Fruit fly (Drosophila melanogaster) whole organism, prepupa: Measurements from ENCODE around the gene Adss.
A peak's percentile ranks its signal among the peaks of the same experiment; 100 is the strongest.

Experiments used
- Blimp-1 ChIP-seq: fragments of 200-800 bp; sonication (Bioruptor generic); optimal IDR thresholded peaks from 3 replicates; lab custom pipeline; 2017; ENCODE audit warnings: missing biosample characterization, missing genetic modification characterization, mild to moderate bottlenecking, moderate library complexity, missing genetic modification reagents
- CG10631 ChIP-seq: fragments of 200-800 bp; sonication (Bioruptor generic); optimal IDR thresholded peaks from 2 replicates; lab custom pipeline; 2016; ENCODE audit warnings: missing biosample characterization, missing genetic modification characterization
- CG11294 ChIP-seq: fragments of 200-800 bp; sonication (Bioruptor generic); IDR thresholded peaks from 2 replicates; pipeline ENCODE4 v1.3.6; 2022; ENCODE audit warnings: missing biosample characterization, missing genetic modification characterization
- CG11762 ChIP-seq: fragments of 200-800 bp; sonication (Bioruptor generic); optimal IDR thresholded peaks from 3 replicates; lab custom pipeline; 2016; ENCODE audit warnings: missing biosample characterization, missing genetic modification characterization; ENCODE audit not compliant: insufficient read depth
- CG11902 ChIP-seq: fragments of 200-800 bp; sonication (Bioruptor generic); optimal IDR thresholded peaks from 3 replicates; lab custom pipeline; 2016; ENCODE audit warnings: missing biosample characterization, missing genetic modification characterization
- CG15336 ChIP-seq: fragments of 200-800 bp; sonication (Bioruptor generic); IDR thresholded peaks from 2 replicates; pipeline ENCODE4 v1.3.6; 2022; ENCODE audit warnings: missing biosample characterization, missing genetic modification characterization
- CG1621 ChIP-seq: fragments of 200-800 bp; sonication (Bioruptor generic); optimal IDR thresholded peaks from 3 replicates; lab custom pipeline; 2018; ENCODE audit warnings: missing biosample characterization, mild to moderate bottlenecking, missing genetic modification characterization
- CG16779 ChIP-seq: fragments of 200-800 bp; sonication (Bioruptor generic); optimal IDR thresholded peaks from 3 replicates; lab custom pipeline; 2017; ENCODE audit warnings: missing biosample characterization, mild to moderate bottlenecking, missing genetic modification characterization
- CG3032 ChIP-seq: fragments of 200-800 bp; optimal IDR thresholded peaks from 2 replicates; lab custom pipeline; 2019; ENCODE audit warnings: missing biosample characterization, mild to moderate bottlenecking, missing genetic modification characterization, moderate library complexity
- CG31627 ChIP-seq: fragments of 200-800 bp; sonication (Bioruptor generic); optimal IDR thresholded peaks from 3 replicates; lab custom pipeline; 2016; ENCODE audit warnings: missing biosample characterization, missing genetic modification characterization
- CG32006 ChIP-seq: fragments of 200-800 bp; sonication (Bioruptor generic); optimal IDR thresholded peaks from 3 replicates; lab custom pipeline; 2017; ENCODE audit warnings: missing biosample characterization, mild to moderate bottlenecking, missing genetic modification characterization
- CG3919 ChIP-seq: fragments of 200-800 bp; sonication (Bioruptor generic); optimal IDR thresholded peaks from 3 replicates; lab custom pipeline; 2016; ENCODE audit warnings: missing biosample characterization, missing genetic modification characterization
- CG6163 ChIP-seq: fragments of 200-800 bp; sonication (Bioruptor generic); IDR thresholded peaks from 3 replicates; pipeline ENCODE4 v1.3.6; 2022; ENCODE audit warnings: missing biosample characterization, missing genetic modification characterization
- CG6276 ChIP-seq: fragments of 200-800 bp; sonication (Bioruptor generic); optimal IDR thresholded peaks from 2 replicates; lab custom pipeline; 2017; ENCODE audit warnings: missing biosample characterization, mild to moderate bottlenecking, missing genetic modification characterization
- CG6808 ChIP-seq: fragments of 200-800 bp; sonication (Bioruptor generic); optimal IDR thresholded peaks from 3 replicates; lab custom pipeline; 2017; ENCODE audit warnings: missing biosample characterization, missing genetic modification characterization, mild to moderate bottlenecking, moderate library complexity, missing genetic modification reagents
- CG6854 ChIP-seq: fragments of 200-800 bp; sonication (Bioruptor generic); optimal IDR thresholded peaks from 2 replicates; lab custom pipeline; 2017; ENCODE audit warnings: missing biosample characterization, mild to moderate bottlenecking, missing genetic modification characterization
- CG7368 ChIP-seq: fragments of 200-800 bp; sonication (Bioruptor generic); optimal IDR thresholded peaks from 3 replicates; lab custom pipeline; 2016; ENCODE audit warnings: missing biosample characterization, missing genetic modification characterization
- CG8319 ChIP-seq: fragments of 200-800 bp; sonication (Bioruptor generic); optimal IDR thresholded peaks from 3 replicates; lab custom pipeline; 2016; ENCODE audit warnings: missing biosample characterization, missing genetic modification characterization
- CG8632 ChIP-seq: fragments of 200-800 bp; sonication (Bioruptor generic); optimal IDR thresholded peaks from 3 replicates; lab custom pipeline; 2016; ENCODE audit warnings: missing biosample characterization, missing genetic modification characterization
- CG9139 ChIP-seq: fragments of 200-800 bp; sonication (Bioruptor generic); optimal IDR thresholded peaks from 3 replicates; lab custom pipeline; 2017; ENCODE audit warnings: missing biosample characterization, mild to moderate bottlenecking, missing genetic modification characterization
- Eip78C ChIP-seq: fragments of 200-800 bp; sonication (Bioruptor generic); peaks from one replicate; lab custom pipeline; 2016; ENCODE audit warnings: missing biosample characterization, missing genetic modification characterization
- Eip93F ChIP-seq: fragments of 200-800 bp; sonication (Bioruptor generic); optimal IDR thresholded peaks from 2 replicates; lab custom pipeline; 2016; ENCODE audit warnings: missing biosample characterization, mild to moderate bottlenecking, missing genetic modification characterization
- Gug ChIP-seq: fragments of 200-800 bp; sonication (Bioruptor generic); IDR thresholded peaks from 2 replicates; pipeline ENCODE4 v1.3.6; 2022; ENCODE audit warnings: missing biosample characterization, missing genetic modification characterization
- Hr39 ChIP-seq: fragments of 200-800 bp; sonication (Bioruptor generic); optimal IDR thresholded peaks from 2 replicates; lab custom pipeline; 2016; ENCODE audit warnings: missing biosample characterization, missing genetic modification characterization
- Hr4 ChIP-seq: fragments of 200-800 bp; sonication (Bioruptor generic); optimal IDR thresholded peaks from 3 replicates; lab custom pipeline; 2016; ENCODE audit warnings: missing biosample characterization, missing genetic modification characterization
- Lpt ChIP-seq: fragments of 200-800 bp; sonication (Bioruptor generic); optimal IDR thresholded peaks from 3 replicates; lab custom pipeline; 2016; ENCODE audit warnings: missing biosample characterization, missing genetic modification characterization
- OdsH ChIP-seq: fragments of 200-800 bp; sonication (Bioruptor generic); optimal IDR thresholded peaks from 3 replicates; lab custom pipeline; 2016; ENCODE audit warnings: missing biosample characterization, missing genetic modification characterization
- Sox102F ChIP-seq: fragments of 200-800 bp; sonication (Bioruptor generic); optimal IDR thresholded peaks from 2 replicates; lab custom pipeline; 2016; ENCODE audit warnings: missing biosample characterization, mild to moderate bottlenecking, missing genetic modification characterization
- Sox15 ChIP-seq: fragments of 200-800 bp; sonication (Bioruptor generic); optimal IDR thresholded peaks from 3 replicates; lab custom pipeline; 2016; ENCODE audit warnings: missing biosample characterization, missing genetic modification characterization
- achi ChIP-seq: fragments of 200-800 bp; sonication (Bioruptor generic); optimal IDR thresholded peaks from 3 replicates; lab custom pipeline; 2016; ENCODE audit warnings: missing biosample characterization, missing genetic modification characterization
- acj6 ChIP-seq: fragments of 200-800 bp; sonication (Bioruptor generic); optimal IDR thresholded peaks from 3 replicates; lab custom pipeline; 2016; ENCODE audit warnings: missing biosample characterization, missing genetic modification characterization
- cyc ChIP-seq: fragments of 200-800 bp; sonication (Bioruptor generic); optimal IDR thresholded peaks from 3 replicates; lab custom pipeline; 2016; ENCODE audit warnings: missing biosample characterization, missing genetic modification characterization
- dac ChIP-seq: fragments of 200-800 bp; sonication (Bioruptor generic); optimal IDR thresholded peaks from 2 replicates; lab custom pipeline; 2017; ENCODE audit warnings: missing biosample characterization, mild to moderate bottlenecking, missing genetic modification characterization
- dsx ChIP-seq: fragments of 200-800 bp; optimal IDR thresholded peaks from 3 replicates; lab custom pipeline; 2019; ENCODE audit warnings: missing biosample characterization, mild to moderate bottlenecking, missing genetic modification characterization, moderate library complexity; ENCODE audit not compliant: poor library complexity, severe bottlenecking
- eg ChIP-seq: fragments of 200-800 bp; sonication (Bioruptor generic); IDR thresholded peaks from 3 replicates; pipeline ENCODE4 v1.3.6; 2022; ENCODE audit warnings: missing biosample characterization, missing genetic modification characterization
- fd59A ChIP-seq: fragments of 200-800 bp; sonication (Bioruptor generic); optimal IDR thresholded peaks from 2 replicates; lab custom pipeline; 2017; ENCODE audit warnings: missing biosample characterization, mild to moderate bottlenecking, missing genetic modification characterization, missing genetic modification reagents
- fd85E ChIP-seq: fragments of 200-800 bp; sonication (Bioruptor generic); optimal IDR thresholded peaks from 3 replicates; lab custom pipeline; 2016; ENCODE audit warnings: missing biosample characterization, missing genetic modification characterization
- fkh ChIP-seq: fragments of 200-800 bp; sonication (Bioruptor generic); optimal IDR thresholded peaks from 3 replicates; lab custom pipeline; 2017; ENCODE audit warnings: missing biosample characterization, mild to moderate bottlenecking, missing genetic modification characterization, moderate library complexity
- lz ChIP-seq: fragments of 200-800 bp; sonication (Bioruptor generic); optimal IDR thresholded peaks from 3 replicates; lab custom pipeline; 2016; ENCODE audit warnings: missing biosample characterization, missing genetic modification characterization
- net ChIP-seq: fragments of 200-800 bp; sonication (Bioruptor generic); optimal IDR thresholded peaks from 3 replicates; lab custom pipeline; 2016; ENCODE audit warnings: missing biosample characterization, missing genetic modification characterization
- pdm3 ChIP-seq: fragments of 200-800 bp; sonication (Bioruptor generic); optimal IDR thresholded peaks from 3 replicates; lab custom pipeline; 2016; ENCODE audit warnings: missing biosample characterization, missing genetic modification characterization
- ss ChIP-seq, 2 experiments: fragments of 200-800 bp; sonication (Bioruptor generic); optimal IDR thresholded peaks; 2 replicates in 1 of 2; 3 replicates in 1 of 2; lab custom pipeline; 2017 to 2018; ENCODE audit warnings: mild to moderate bottlenecking in 2 of 2, missing biosample characterization in 2 of 2, missing genetic modification characterization in 2 of 2, moderate library complexity in 1 of 2
- svp ChIP-seq: fragments of 200-800 bp; sonication (Bioruptor generic); peaks from one replicate; lab custom pipeline; 2016; ENCODE audit warnings: missing biosample characterization, missing genetic modification characterization
- topi ChIP-seq: fragments of 200-800 bp; sonication (Bioruptor generic); optimal IDR thresholded peaks from 3 replicates; lab custom pipeline; 2016; ENCODE audit warnings: missing biosample characterization, missing genetic modification characterization
- vri ChIP-seq: fragments of 200-800 bp; sonication (Bioruptor generic); optimal IDR thresholded peaks from 3 replicates; lab custom pipeline; 2016; ENCODE audit warnings: missing biosample characterization, mild to moderate bottlenecking, missing genetic modification characterization

Gene Adss

DNA sequence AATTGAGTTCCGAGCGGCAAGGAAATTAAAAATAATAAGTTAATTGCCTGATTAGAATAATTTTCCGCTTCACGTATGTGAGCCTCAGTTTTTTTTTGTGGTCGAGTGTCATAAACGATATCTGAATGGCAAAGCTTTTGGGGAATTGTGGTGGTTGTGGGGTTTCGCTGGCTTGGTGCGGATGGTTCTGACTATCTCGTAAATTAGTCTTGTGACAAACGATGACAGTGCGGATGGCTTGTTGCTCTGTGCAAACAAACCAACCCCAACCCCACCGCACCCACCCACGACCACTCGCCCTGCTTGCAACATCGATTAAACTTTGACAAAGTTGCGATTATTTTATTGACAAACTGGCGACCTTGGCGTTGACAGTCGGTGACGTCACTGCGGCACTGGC lies 3.5 kb downstream of the Adss start:
- TF ChIP-seq CG7368 (no peak), fkh (GFP tag; lab: Kevin White, UChicago) (peak; percentile 73)

DNA sequence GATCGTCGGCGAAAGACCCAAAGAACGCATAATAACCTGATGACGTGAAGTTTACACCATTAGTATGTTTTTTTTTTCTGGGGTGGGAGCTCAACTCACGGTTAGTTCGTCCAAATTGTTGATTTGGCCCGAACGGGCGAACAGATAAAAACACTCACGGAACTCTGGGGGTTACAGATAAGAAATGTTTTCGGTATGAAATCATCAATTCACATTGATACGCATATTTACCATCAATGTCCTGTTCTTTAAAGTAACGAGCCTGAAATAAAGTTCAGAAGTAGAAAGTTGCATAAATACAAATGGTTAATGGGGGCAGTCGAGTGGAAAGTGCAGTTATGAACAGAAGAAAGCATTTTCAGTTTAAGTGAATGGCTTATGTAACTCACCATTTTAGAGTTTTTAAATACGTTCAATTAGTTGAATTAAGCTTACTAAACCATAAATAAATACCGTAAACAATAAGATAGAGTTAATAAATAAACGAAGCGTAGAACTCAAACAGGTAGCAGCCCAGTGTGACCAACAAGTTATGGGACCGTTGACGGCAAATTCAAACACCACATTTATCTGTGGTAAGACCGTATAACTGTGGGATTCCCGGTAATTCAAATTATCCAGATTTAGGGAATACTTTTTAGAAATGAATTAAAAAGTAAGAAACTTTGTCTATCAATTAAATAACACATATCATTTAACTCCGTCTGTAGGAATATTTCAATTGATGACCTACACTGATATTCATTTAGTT lies 6.5 kb downstream of the Adss start, which contains the start of gene CG17272:
CG17272 (minus strand) TSS at position 536 of the 751 bp plus-strand sequence.
- TF ChIP-seq Lpt (GFP tag; lab: Kevin White, UChicago), result no peak
- TF ChIP-seq Eip78C (GFP tag; lab: Kevin White, UChicago), result peak; percentile 20

DNA sequence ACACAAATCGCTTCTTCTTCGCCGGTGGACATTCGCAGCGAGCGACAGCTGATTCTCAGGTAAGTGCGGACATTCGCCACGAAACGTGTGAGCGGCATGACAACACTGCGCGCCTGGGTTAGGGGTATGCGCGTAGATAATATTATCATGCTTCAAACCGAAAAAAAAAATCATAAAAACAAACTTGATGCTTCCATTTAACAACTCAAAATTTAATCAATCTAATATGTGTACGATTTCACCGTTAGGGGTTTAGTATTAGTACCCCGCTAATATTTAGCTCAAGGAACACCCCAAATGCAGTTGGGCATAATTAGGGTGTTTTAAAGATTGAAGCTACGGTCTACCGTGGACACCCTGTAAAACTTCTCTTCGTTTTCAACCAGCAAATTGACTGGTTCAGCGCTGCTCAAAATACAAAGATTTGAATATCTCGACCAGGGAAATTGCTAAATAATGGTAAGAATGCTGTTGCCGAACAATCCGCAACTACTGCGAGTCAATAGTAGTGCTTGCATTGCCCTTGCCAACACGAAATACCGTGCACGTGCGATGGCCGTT lies 8.5 kb downstream of the Adss start, which contains the start of the genes CG17271 and RpS20:
CG17271 (minus strand) TSS at position 34 of the 561 bp plus-strand sequence.
RpS20 (plus strand) TSS at position 367 of the 561 bp plus-strand sequence.
- peak; percentile 84 for TF ChIP-seq Sox102F (GFP tag; lab: Kevin White, UChicago)
- peak; percentile 11 for TF ChIP-seq CG9139 (GFP tag; lab: Kevin White, UChicago)
- peak; percentile 31 for TF ChIP-seq CG16779 (tag; lab: Kevin White, UChicago)
- peak; percentile 85 for TF ChIP-seq topi (GFP tag; lab: Kevin White, UChicago)
- no peak for TF ChIP-seq vri (GFP tag; lab: Kevin White, UChicago)
- TF ChIP-seq eg (GFP tag; lab: Robert Waterston, UW), result peak; percentile 91; the same call in 2 of the 3 replicates
- no peak for TF ChIP-seq fd59A
- TF ChIP-seq CG11902 (GFP tag; lab: Kevin White, UChicago), result peak; percentile 80
- peak; percentile 84 for TF ChIP-seq CG8319
- TF ChIP-seq Gug (GFP tag; lab: Robert Waterston, UW), result peak; percentile 87
- TF ChIP-seq achi, result peak; percentile 87
- peak; percentile 75 for TF ChIP-seq CG1621
- TF ChIP-seq dsx (GFP tag; lab: Kevin White, UChicago), result no peak
- no peak for TF ChIP-seq Blimp-1 (GFP tag; lab: Kevin White, UChicago)
- TF ChIP-seq CG15336 (GFP tag; lab: Robert Waterston, UW), result peak; percentile 82
- TF ChIP-seq CG6276 (GFP tag; lab: Kevin White, UChicago), result no peak
- peak; percentile 92 for TF ChIP-seq acj6
- peak; percentile 69 for TF ChIP-seq CG6854
- TF ChIP-seq net, result peak; percentile 81
- TF ChIP-seq CG7368, result peak; percentile 79
- peak; percentile 85 for TF ChIP-seq CG3919 (GFP tag; lab: Kevin White, UChicago)
- TF ChIP-seq Eip93F (GFP tag; lab: Kevin White, UChicago), result peak; percentile 32
- TF ChIP-seq ss (GFP tag; optimal IDR thresholded peaks at IDR 0.05; lab: Kevin White, UChicago), result peak; percentile 68 to 72
- peak; percentile 80 for TF ChIP-seq dac
- TF ChIP-seq CG11762, result peak; percentile 74
- TF ChIP-seq CG10631 (GFP tag; lab: Kevin White, UChicago), result peak; percentile 90
- peak; percentile 63 for TF ChIP-seq CG6808 (GFP tag; lab: Kevin White, UChicago)
- TF ChIP-seq fd85E, result peak; percentile 70
- peak; percentile 91 for TF ChIP-seq pdm3 (GFP tag; lab: Kevin White, UChicago)
- TF ChIP-seq OdsH, result peak; percentile 90
- TF ChIP-seq Hr4 (GFP tag; lab: Kevin White, UChicago), result peak; percentile 91
- TF ChIP-seq svp (GFP tag; lab: Kevin White, UChicago), result no peak
- TF ChIP-seq lz (GFP tag; lab: Kevin White, UChicago), result peak; percentile 87
- TF ChIP-seq cyc (GFP tag; lab: Kevin White, UChicago), result peak; percentile 87
- no peak for TF ChIP-seq CG32006 (GFP tag; lab: Kevin White, UChicago)
- peak; percentile 92 for TF ChIP-seq Hr39 (GFP tag; lab: Kevin White, UChicago)
- TF ChIP-seq CG11294 (GFP tag; lab: Robert Waterston, UW), result peak; percentile 83; the same call in 1 of the 2 replicates
- peak; percentile 87 for TF ChIP-seq Sox15 (GFP tag; lab: Kevin White, UChicago)
- peak; percentile 90 for TF ChIP-seq Eip78C (GFP tag; lab: Kevin White, UChicago)
- peak; percentile 90 for TF ChIP-seq CG6163 (GFP tag; lab: Robert Waterston, UW)
- TF ChIP-seq CG3032, result peak; percentile 77
- TF ChIP-seq CG8632 (GFP tag; lab: Kevin White, UChicago), result no peak
- TF ChIP-seq CG31627 (GFP tag; lab: Kevin White, UChicago), result peak; percentile 93
